Worm (Caenorhabditis elegans) whole organism, L4/young adult: Measurements from ENCODE around the gene K08B12.3.
A peak's percentile ranks its signal among the peaks of the same experiment; 100 is the strongest.

Experiments
- dao-5 ChIP-seq: sonication (generic microtip); optimal IDR thresholded peaks from 2 replicates; lab custom pipeline; 2016; ENCODE audit warnings: missing genotype, missing genetic modification characterization, moderate library complexity, missing compliant biosample characterization
- him-1 ChIP-seq: sonication (generic microtip); optimal IDR thresholded peaks from 2 replicates; lab custom pipeline; 2016; ENCODE audit warnings: missing genotype, missing genetic modification reagents, missing genetic modification characterization, missing compliant biosample characterization

- TF ChIP-seq him-1 (tag; lab: Kevin White, UChicago): peak; percentile 10
- TF ChIP-seq dao-5 (tag; lab: Kevin White, UChicago): no peak
Measured at ce11 chrV:6232886-6233285, 2.1 kb upstream of the K08B12.3 start.
